Worm (Caenorhabditis elegans): ENCODE measurements around the gene Y113G7A.13.

ce11 chrV:20192102-20192880 lies 44.3 kb downstream of the Y113G7A.13 start, which contains the start of the genes fbxa-115 and Y113G7B.27:
- TF ChIP-seq T22C8.4 (GFP tag; IDR thresholded peaks at IDR 0.05): no peak
- no peak for TF ChIP-seq flt-1 (GFP tag; IDR thresholded peaks at IDR 0.05)
- TF ChIP-seq med-1 (GFP tag; optimal IDR thresholded peaks at IDR 0.05; ENCODE audit: insufficient read depth): no peak

Data from whole organism, midembryonic.